Worm (Caenorhabditis elegans): Measurements from ENCODE around the gene toca-2.

toca-2 gene

DNA sequence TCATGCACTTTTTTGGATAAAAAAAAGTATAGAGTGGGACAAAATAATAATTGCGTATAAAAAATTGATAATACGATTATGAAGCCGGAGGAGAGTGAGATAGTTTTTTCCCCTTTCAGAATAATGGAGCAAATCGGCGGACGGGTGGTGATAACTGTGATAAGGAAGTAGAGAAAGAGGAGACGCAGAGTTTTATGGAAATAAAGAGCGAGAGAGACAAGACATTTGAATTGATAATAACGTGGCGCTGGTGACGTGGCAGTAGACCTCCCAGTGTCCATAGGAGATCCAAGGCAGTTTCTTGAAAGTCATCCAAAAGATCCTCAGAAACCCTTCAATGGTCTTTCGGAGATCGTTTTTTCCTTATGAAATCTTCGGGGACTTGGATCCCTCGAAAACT lies 21.9 kb upstream of the toca-2 start (continued):
- TF ChIP-seq egl-43 (GFP tag; IDR thresholded peaks at IDR 0.05) (no peak), ama-1 (optimal IDR thresholded peaks at IDR 0.05) (no peak), spr-1 (tag; optimal IDR thresholded peaks at IDR 0.05) (no peak), ceh-44 (GFP tag; IDR thresholded peaks at IDR 0.05) (no peak), fos-1 (tag; optimal IDR thresholded peaks at IDR 0.05) (no peak), madf-9 (GFP tag; conservative IDR thresholded peaks at IDR 0.05) (no peak), set-16 (GFP tag; IDR thresholded peaks at IDR 0.05) (no peak), ceh-20 (GFP tag; IDR thresholded peaks at IDR 0.05) (no peak), cey-2 (tag; optimal IDR thresholded peaks at IDR 0.05; ENCODE audit: borderline replicate concordance, insufficient read depth) (no peak), zag-1 (tag; optimal IDR thresholded peaks at IDR 0.05) (no peak), nhr-6 (tag; optimal IDR thresholded peaks at IDR 0.05) (peak; percentile 36), D1046.2 (GFP tag; IDR thresholded peaks at IDR 0.05) (no peak), F49E8.2 (tag; optimal IDR thresholded peaks at IDR 0.05; ENCODE audit: borderline replicate concordance) (no peak), dmd-6 (GFP tag; IDR thresholded peaks at IDR 0.05) (peak; percentile 69), madf-5 (GFP tag; IDR thresholded peaks at IDR 0.05) (no peak), daf-19 (GFP tag; conservative IDR thresholded peaks at IDR 0.05) (no peak), unc-130 (GFP tag; optimal IDR thresholded peaks at IDR 0.05) (no peak), Y48G9A.11 (GFP tag; IDR thresholded peaks at IDR 0.05) (no peak), F37D6.2 (tag; optimal IDR thresholded peaks at IDR 0.05) (no peak), lin-15B (tag; optimal IDR thresholded peaks at IDR 0.05) (no peak), ctbp-1 (GFP tag; IDR thresholded peaks at IDR 0.05) (no peak), unc-39 (tag; optimal IDR thresholded peaks at IDR 0.05) (no peak), daf-8 (GFP tag; IDR thresholded peaks at IDR 0.05) (no peak), vab-7 (GFP tag; IDR thresholded peaks at IDR 0.05) (no peak), ceh-28 (tag; optimal IDR thresholded peaks at IDR 0.05) (no peak), hmg-1.1 (GFP tag; IDR thresholded peaks at IDR 0.05) (no peak), nhr-48 (tag; optimal IDR thresholded peaks at IDR 0.05) (no peak), daf-16 (GFP tag; optimal IDR thresholded peaks at IDR 0.05) (no peak), daf-16 (tag; optimal IDR thresholded peaks at IDR 0.05) (peak; percentile 80), spr-3 (GFP tag; optimal IDR thresholded peaks at IDR 0.05) (no peak), lin-13 (GFP tag; optimal IDR thresholded peaks at IDR 0.05) (no peak), nhr-237 (tag; optimal IDR thresholded peaks at IDR 0.05) (no peak), nhr-42 (GFP tag; IDR thresholded peaks at IDR 0.05) (no peak), sdz-12 (GFP tag; optimal IDR thresholded peaks at IDR 0.05) (no peak), lsy-2 (tag; optimal IDR thresholded peaks at IDR 0.05) (peak in 1 of 2 experiments; percentile 4), ztf-7 (tag; optimal IDR thresholded peaks at IDR 0.05) (no peak), zfp-3 (GFP tag; conservative IDR thresholded peaks at IDR 0.05) (no peak), tra-1 (GFP tag; IDR thresholded peaks at IDR 0.05) (peak; percentile 82), egl-27 (tag; optimal IDR thresholded peaks at IDR 0.05) (no peak), pqm-1 (tag; optimal IDR thresholded peaks at IDR 0.05) (peak; percentile 96), hif-1 (tag; optimal IDR thresholded peaks at IDR 0.05) (no peak), unc-62 (GFP tag; optimal IDR thresholded peaks at IDR 0.05 in 1 of 2) (no peak), unc-62 (tag; optimal IDR thresholded peaks at IDR 0.05) (no peak), daf-12 (tag; optimal IDR thresholded peaks at IDR 0.05) (no peak), hlh-11 (tag; optimal IDR thresholded peaks at IDR 0.05) (peak; percentile 72), tag-97 (GFP tag; IDR thresholded peaks at IDR 0.05) (no peak), lim-7 (GFP tag; IDR thresholded peaks at IDR 0.05) (no peak), nhr-77 (tag; optimal IDR thresholded peaks at IDR 0.05) (peak; percentile 45), php-3 (GFP tag; IDR thresholded peaks at IDR 0.05) (no peak), nhr-28 (tag; optimal IDR thresholded peaks at IDR 0.05) (peak; percentile 73), lin-38 (GFP tag; IDR thresholded peaks at IDR 0.05) (0 out of 2 replicates have a peak, but pooled peaks have one; percentile 23), snpc-4 (tag; optimal IDR thresholded peaks at IDR 0.05) (no peak), lin-39 (tag; optimal IDR thresholded peaks at IDR 0.05) (no peak), jun-1 (tag; optimal IDR thresholded peaks at IDR 0.05) (no peak)

All from whole organism, L4 larva.